Fruit fly (Drosophila melanogaster): ENCODE measurements around the gene Ir8a.

The Ir8a gene

dm6 chrX:9193604-9194003 lies 42.8 kb downstream of the Ir8a start, which contains the start of gene CG12106 (continued):
- TF ChIP-seq CG13424 (tag; optimal IDR thresholded peaks at IDR 0.05) (peak; percentile 67), so (GFP tag; IDR thresholded peaks at IDR 0.05) (no peak), jigr1 (GFP tag; IDR thresholded peaks at IDR 0.05) (no peak), trh (GFP tag; optimal IDR thresholded peaks at IDR 0.05) (no peak), ash1 (GFP tag; optimal IDR thresholded peaks at IDR 0.05) (no peak), mld (GFP tag; IDR thresholded peaks at IDR 0.05; ENCODE audit: partially characterized antibody) (no peak), gsb-n (tag; optimal IDR thresholded peaks at IDR 0.05) (no peak), zfh1 (GFP tag; IDR thresholded peaks at IDR 0.05) (no peak), CG7786 (GFP tag; optimal IDR thresholded peaks at IDR 0.05) (no peak), trem (tag; optimal IDR thresholded peaks at IDR 0.05) (peak; percentile 26), Med (GFP tag) (peak; percentile 87), Kr (GFP tag; optimal IDR thresholded peaks at IDR 0.05) (no peak), Antp (GFP tag; optimal IDR thresholded peaks at IDR 0.05) (no peak), dmrt99B (tag; optimal IDR thresholded peaks at IDR 0.05) (peak; percentile 40), bab2 (GFP tag; optimal IDR thresholded peaks at IDR 0.05) (peak; percentile 25), Gug (GFP tag; IDR thresholded peaks at IDR 0.05) (peak; percentile 35; the same call in 1 of the 4 replicates), CG1603 (tag; optimal IDR thresholded peaks at IDR 0.05) (peak; percentile 67), z (GFP tag; IDR thresholded peaks at IDR 0.05) (no peak), CG2116 (GFP tag; optimal IDR thresholded peaks at IDR 0.05) (peak; percentile 3), CG9727 (GFP tag; optimal IDR thresholded peaks at IDR 0.05) (peak; percentile 3), sug (tag; optimal IDR thresholded peaks at IDR 0.05) (peak; percentile 56), amos (GFP tag; IDR thresholded peaks at IDR 0.05; ENCODE audit: partially characterized antibody) (no peak)

dm6 chrX:9192429-9192828 lies 44.0 kb downstream of the Ir8a start, which contains the start of gene CG12056:
Gene CG12056, plus strand, starts transcription at chrX:9192669.
- TF ChIP-seq NC2β (GFP tag; optimal IDR thresholded peaks at IDR 0.05): no peak
- TF ChIP-seq row (GFP tag; IDR thresholded peaks at IDR 0.05): peak; percentile 12; the same call in 1 of the 3 replicates
- no peak for TF ChIP-seq CG1233 (GFP tag; optimal IDR thresholded peaks at IDR 0.05)
- TF ChIP-seq sens (GFP tag): no peak
- TF ChIP-seq Ets65A (GFP tag): peak; percentile 20
- TF ChIP-seq crc (GFP tag; optimal IDR thresholded peaks at IDR 0.05): no peak
- TF ChIP-seq pzg (GFP tag; optimal IDR thresholded peaks at IDR 0.05): peak; percentile 23
- peak; percentile 98 for TF ChIP-seq CG15514 (GFP tag; optimal IDR thresholded peaks at IDR 0.05)
- TF ChIP-seq MESR4 (GFP tag; optimal IDR thresholded peaks at IDR 0.05): peak; percentile 31
- peak; percentile 91 for TF ChIP-seq CG17186 (GFP tag; optimal IDR thresholded peaks at IDR 0.05)
- TF ChIP-seq grau (tag; optimal IDR thresholded peaks at IDR 0.05): peak; percentile 22
- TF ChIP-seq MBD-R2 (GFP tag; IDR thresholded peaks at IDR 0.05): peak; percentile 55
- no peak for TF ChIP-seq hbn (GFP tag; IDR thresholded peaks at IDR 0.05; ENCODE audit: partially characterized antibody)
- TF ChIP-seq E2f2 (GFP tag; IDR thresholded peaks at IDR 0.05): peak; percentile 61
- peak; percentile 56 for TF ChIP-seq Dp (GFP tag; optimal IDR thresholded peaks at IDR 0.05)
- TF ChIP-seq ranshi (GFP tag; IDR thresholded peaks at IDR 0.05): peak; percentile 57; the same call in 1 of the 2 replicates
- peak; percentile 62 for TF ChIP-seq Myb (GFP tag; optimal IDR thresholded peaks at IDR 0.05)

dm6 chrX:9191357-9191756 lies 45.0 kb downstream of the Ir8a start, which contains the start of gene CG12057:
Gene CG12057, plus strand, starts transcription at chrX:9191657.
- TF ChIP-seq nerfin-1 (tag; optimal IDR thresholded peaks at IDR 0.05) (no peak), chn (GFP tag; optimal IDR thresholded peaks at IDR 0.05) (no peak), Mes4 (GFP tag; optimal IDR thresholded peaks at IDR 0.05) (no peak), CG18619 (GFP tag; optimal IDR thresholded peaks at IDR 0.05) (no peak), Six4 (GFP tag; optimal IDR thresholded peaks at IDR 0.05) (no peak), grau (tag; optimal IDR thresholded peaks at IDR 0.05) (no peak), CG2129 (GFP tag; IDR thresholded peaks at IDR 0.05; ENCODE audit: partially characterized antibody) (no peak), lbe (GFP tag; optimal IDR thresholded peaks at IDR 0.05) (no peak), Ada2b (GFP tag; IDR thresholded peaks at IDR 0.05) (no peak), onecut (GFP tag; IDR thresholded peaks at IDR 0.05) (no peak), Lhr (GFP tag; optimal IDR thresholded peaks at IDR 0.05) (no peak)
